Fruit fly (Drosophila melanogaster): Measurements from ENCODE around the gene Kcmf1.

The Kcmf1 gene

DNA sequence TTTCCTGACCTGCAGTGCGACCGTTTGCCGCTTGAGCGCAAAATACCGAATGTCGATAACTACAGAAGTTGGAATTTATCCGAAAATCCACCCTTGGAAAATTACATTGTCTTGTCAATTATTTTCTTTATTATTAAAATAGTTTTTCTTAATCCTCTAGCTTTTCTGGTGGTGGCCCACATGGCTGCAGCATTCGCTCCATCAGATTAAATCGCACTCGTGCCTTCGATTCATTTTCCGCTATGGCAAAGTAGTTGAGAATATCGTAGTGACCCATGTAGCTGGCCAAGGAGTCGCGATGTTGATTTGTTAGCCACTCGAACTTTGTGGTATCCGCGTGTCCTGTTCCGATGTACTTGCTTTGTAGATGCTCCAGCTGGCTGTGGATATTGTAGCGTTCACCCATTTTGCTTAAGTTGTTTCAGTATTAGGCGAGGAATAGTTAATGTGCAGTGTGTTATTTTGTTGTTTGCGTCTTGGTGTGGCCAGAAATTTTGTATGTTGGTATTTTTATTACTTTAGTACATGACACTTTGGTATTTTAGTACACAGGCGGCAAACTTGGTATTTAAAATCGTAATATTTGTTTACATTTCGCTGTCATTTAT lies at the start of gene Kcmf1, which contains the start of the genes Sf3b5 and CG11986:
Gene Kcmf1, minus strand, starts transcription at position 51 of the 608 bp plus-strand sequence.
Gene Sf3b5, minus strand, starts transcription at position 483 of the 608 bp plus-strand sequence.
Gene CG11986, plus strand, starts transcription at position 588 of the 608 bp plus-strand sequence.
- TF ChIP-seq CTCF (optimal IDR thresholded peaks at IDR 0.05) (no peak), CG8478 (optimal IDR thresholded peaks at IDR 0.05) (no peak)

DNA sequence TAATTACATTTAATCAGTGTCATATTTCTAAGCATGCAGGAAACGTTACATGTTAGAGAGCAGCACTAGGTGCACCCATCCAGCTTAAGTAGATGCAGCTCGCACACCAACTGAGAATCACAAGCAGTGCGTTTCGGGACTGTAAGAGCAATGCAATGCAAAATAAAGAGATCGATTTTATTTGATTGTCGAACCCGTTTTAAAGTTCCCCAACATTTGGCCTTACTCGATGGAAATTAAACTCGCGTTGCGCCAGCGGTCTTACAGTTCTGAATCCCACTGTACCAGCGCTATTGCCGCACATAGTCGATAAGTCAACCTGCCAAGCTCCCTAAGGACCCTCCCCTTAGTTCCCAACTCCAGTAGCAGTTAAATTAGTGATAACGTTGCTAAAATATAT lies 48.0 kb upstream of the Kcmf1 start:
- no peak for TF ChIP-seq CG8478 (optimal IDR thresholded peaks at IDR 0.05)

DNA sequence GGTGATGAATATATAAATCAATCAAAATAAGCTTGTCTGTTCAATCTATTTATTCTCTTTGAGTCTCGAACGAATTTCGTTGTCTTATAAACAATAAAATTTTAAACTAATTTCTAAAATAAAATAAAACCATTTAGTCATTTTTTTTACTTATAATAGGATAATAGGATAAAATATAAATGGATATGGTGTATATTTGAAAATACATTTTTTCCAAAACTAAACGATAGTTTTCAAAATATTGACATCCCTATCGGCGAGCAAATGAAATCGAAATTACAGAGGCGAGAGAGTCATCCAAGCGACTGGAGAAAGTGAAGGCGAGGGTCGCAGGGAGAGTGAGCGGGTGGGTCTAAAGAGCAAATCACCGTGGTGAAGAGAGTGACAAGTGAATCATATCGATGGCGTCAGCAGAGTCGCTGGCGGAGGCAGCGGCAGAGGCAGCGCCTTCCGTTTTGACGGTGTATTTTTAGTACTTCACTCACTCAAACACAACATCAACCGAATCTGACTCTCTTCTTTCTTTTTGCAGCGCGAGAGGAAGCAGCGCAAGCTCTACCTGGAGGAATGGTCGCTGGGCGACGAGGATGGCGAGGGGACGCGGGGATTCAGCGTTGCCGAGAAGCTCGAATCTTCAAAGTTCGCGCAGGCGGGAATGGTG lies 42.8 kb upstream of the Kcmf1 start:
- TF ChIP-seq CTCF (optimal IDR thresholded peaks at IDR 0.05) (no peak), CG8478 (optimal IDR thresholded peaks at IDR 0.05) (no peak)

DNA sequence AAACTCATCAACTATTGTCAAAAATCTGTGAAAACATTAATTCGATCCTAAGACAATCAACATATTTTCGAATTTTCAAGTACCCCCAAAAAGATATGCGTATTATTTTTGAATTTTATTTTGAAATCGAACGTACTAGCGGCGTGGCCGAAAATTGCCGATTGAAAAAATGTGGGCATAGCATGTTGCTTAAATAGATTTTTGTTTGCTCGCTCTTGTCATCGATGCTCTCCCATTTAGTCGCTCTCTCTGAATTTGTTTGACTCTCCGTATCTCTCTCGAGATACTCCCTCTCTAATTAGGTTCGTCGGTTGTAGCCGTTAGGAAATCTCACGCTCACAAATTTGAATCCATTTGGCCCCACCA lies 42.3 kb upstream of the Kcmf1 start:
- TF ChIP-seq CG8478 (optimal IDR thresholded peaks at IDR 0.05), result no peak
- no peak for TF ChIP-seq CTCF (optimal IDR thresholded peaks at IDR 0.05)

DNA sequence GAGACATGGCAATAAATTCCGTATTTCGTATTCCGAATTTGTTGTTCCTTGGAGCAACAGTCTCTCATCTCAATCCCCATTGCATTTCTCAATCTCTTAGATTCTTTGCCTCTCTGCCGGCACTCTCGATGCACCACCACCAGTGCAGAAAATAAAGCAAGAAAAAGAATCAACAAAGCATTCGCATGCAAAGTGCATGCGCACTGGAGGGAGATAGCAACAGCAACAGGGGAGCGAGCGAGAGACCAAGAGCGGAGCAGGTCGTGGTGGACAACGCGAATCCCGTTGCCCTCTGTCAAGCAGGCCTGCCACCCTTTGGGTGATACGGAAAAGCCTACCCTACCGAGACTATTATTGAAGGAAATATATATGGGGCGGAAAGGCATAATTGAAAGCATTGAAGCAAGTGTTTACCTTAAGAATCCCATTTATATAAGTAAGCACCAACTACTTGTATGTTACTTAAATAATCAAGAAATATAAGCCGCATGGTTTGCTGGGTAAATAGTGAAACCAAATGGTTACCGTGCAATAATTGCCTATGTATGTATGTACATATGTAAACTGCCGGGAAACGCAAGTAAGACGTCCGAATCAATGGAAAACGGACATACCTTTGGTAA lies 41.8 kb upstream of the Kcmf1 start:
- no peak for TF ChIP-seq CTCF (optimal IDR thresholded peaks at IDR 0.05)
- no peak for TF ChIP-seq CG8478 (optimal IDR thresholded peaks at IDR 0.05)

DNA sequence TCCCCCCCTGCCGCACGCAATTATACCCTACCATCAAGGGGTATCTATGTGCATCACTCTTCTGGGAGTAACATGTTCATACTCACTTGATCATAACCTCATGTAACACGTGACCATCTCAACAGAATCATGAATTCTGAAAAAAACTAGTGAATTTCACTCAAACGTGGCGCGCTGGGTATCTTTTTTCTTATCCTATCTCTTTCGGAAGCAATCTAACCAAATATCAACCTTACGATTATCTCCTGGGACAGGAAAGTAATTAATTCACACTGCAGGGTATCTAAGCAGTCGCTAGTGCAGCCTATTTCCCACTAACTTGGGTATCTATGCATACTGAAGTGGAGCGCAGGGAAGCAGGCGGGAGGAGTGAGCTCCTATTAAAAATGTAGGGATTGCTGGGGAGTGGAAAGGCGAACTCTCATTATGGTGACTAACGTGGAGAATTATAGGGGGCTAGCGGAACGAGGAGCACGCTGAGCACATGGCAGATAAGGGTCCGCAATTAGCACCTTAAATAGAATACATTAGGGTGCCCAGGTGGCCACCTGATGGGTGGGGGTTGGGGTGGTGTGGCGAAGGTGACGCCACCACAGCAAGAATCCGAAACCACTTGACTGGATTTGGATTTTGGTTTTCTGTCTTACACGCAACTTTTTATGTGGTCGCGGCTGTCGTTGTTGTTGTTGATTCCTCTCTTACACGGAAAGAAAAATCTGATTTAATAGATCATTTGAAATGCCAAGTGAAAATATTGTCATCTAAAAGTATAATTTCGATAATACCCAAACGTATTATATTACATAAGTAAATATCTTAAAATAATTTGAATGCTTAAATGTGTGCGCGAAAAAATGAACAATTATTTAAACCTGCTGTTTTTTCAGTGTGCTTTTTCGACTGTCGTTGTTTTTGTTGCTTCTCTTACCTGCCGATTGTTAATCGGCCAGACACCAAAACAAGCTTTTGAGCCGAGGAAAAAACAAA lies 40.7 kb upstream of the Kcmf1 start:
- TF ChIP-seq CG8478 (optimal IDR thresholded peaks at IDR 0.05) (no peak), CTCF (optimal IDR thresholded peaks at IDR 0.05) (no peak)

DNA sequence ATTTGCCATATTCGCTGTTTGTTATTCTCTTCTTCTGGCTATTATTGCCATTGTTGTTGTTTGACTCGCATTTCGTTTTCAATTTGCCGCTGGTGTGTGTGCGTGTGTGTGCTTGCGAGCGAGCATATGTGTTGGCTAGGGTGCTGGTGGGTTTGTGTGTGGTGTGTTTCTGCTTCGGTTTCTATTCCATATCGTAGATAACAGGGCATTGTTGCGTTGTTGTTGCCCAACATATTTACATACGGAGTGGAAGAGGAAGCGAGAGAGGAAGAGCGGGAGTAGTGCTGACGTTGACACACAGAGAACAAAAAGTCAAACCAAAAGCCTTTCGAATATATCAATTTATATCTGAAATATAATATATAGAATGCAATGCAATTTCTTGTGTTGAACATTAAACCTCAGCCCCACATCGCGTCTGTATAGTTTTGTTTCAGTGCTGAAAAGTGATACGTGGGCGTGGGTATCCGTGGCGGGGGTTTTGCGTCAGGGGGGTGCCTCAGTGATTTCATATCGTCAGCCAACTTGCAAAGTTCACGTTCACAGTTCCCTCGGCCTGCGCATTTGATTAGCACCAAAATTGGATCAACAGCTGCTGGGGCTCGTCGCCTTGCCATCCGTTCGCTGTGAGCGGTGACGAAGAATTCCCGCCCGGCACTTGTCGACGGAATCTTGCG lies 39.9 kb upstream of the Kcmf1 start:
- TF ChIP-seq CTCF (optimal IDR thresholded peaks at IDR 0.05), result no peak
- no peak for TF ChIP-seq CG8478 (optimal IDR thresholded peaks at IDR 0.05)

DNA sequence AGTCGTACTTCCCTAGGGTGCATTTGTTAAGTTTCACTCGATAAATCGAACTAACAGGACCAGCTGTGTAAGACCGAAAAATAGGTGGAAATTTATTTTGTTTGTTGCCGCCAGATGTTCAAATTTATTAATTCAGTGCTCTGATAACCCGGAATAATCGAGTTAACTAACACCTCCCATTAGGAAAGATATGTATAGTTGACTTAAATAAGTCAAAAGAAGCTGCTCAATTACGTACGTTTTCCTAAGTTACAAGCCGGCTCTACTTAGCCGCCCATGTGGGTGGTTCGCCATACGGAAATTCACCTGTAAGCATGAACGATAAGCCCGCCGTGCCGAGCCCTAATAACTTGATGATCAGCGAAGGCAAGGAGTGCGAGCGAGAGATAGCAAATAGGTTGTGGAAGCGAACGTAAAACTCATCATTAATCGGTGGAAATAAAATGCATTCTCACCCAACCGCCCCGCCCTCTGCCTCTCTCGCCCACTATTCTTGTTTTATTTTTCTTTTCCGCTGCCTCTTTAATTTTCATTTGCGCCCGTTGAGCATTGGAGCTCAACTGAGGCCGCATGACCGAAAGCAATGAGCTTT lies 39.2 kb upstream of the Kcmf1 start:
- TF ChIP-seq CTCF (optimal IDR thresholded peaks at IDR 0.05), result no peak

DNA sequence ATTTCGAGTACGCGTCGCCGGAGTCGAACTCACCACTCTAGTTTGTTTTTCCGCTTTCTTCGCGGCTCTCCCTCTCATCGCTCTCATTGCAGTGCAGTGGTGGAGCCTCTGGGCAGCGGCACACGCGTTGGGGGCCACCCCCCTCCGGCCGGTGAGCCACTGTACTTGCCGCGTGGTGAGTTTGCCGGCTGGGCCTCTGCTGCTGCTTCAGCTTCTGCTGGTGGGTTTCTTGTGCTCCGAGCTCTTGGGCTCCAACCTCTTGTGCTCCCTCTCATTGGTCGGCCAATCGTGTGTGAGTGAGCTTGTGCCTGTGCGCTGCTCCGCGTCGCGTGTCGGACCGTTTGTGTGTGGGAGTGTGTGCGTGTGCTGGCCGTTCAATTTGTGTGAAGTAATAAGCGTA lies 38.3 kb upstream of the Kcmf1 start:
- TF ChIP-seq CG8478 (optimal IDR thresholded peaks at IDR 0.05) (no peak), CTCF (optimal IDR thresholded peaks at IDR 0.05) (no peak)

DNA sequence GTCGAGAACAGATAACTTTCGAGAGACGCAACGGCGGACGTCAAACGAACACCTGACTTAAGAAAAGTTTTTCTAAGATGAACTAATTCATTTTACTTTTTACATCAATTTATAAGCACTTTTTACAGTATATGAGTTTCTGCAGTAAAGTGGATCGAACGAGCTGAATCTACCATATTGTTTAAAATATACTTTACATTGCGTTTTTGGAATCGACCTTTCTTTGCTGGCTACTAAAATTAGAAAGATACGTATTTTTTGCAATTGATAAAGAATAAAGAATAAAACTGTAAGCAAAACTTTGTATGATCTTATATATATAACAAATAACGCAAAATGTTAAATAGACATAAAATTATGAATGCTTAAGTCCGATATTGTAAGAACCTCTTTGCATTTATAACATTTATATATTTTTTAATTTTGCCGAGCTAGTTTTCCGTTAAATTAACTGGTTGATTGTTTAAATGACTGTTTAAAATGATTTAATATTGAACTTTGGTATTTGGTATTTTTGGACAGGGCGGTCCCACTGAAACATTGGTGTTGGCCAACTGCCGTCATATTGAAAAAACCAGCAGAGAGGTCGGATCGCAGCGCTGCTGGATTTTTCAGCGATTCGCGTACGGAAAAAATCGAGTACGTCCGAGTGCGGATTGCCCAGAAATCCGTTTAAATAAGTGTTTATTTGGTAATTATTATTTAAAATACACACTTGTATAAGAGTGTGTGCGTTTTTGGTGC lies 37.4 kb upstream of the Kcmf1 start, which contains the start of gene Kdm2:
Gene Kdm2, plus strand, starts transcription at position 559 of the 744 bp plus-strand sequence.
- TF ChIP-seq CG8478 (optimal IDR thresholded peaks at IDR 0.05) (no peak), CTCF (optimal IDR thresholded peaks at IDR 0.05) (no peak)

DNA sequence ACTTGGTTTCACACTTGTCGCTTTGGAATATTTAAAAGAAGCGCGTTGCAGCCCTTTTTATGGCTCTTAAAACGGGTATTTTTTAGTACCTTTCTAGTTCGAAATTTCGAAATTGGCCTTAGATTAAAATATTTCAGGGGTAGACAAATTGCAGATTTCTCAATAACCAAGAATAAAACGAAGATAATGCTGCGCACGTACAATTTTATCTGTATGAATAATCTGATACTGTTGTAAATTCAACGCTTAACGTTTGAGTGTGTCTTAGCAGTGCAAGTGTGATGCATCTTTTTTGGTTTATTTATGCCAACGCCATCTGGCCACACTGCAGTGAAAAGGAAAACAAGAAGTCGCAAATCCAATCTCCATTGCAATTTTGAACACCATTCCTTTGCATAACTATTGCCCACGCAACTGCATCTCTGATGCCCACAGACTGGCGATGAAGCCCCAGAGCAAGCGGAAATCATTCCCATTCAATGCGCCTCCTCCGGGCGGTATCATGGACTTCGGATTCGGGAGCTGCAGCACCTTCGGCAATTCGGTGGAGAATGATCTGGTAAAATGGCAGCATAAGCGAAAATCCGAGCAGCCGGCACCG lies 35.9 kb upstream of the Kcmf1 start, which contains the start of gene Nmdmc:
Gene Nmdmc, minus strand, starts transcription at position 37 of the 601 bp plus-strand sequence.
- no peak for TF ChIP-seq CG8478 (optimal IDR thresholded peaks at IDR 0.05)
- no peak for TF ChIP-seq CTCF (optimal IDR thresholded peaks at IDR 0.05)

DNA sequence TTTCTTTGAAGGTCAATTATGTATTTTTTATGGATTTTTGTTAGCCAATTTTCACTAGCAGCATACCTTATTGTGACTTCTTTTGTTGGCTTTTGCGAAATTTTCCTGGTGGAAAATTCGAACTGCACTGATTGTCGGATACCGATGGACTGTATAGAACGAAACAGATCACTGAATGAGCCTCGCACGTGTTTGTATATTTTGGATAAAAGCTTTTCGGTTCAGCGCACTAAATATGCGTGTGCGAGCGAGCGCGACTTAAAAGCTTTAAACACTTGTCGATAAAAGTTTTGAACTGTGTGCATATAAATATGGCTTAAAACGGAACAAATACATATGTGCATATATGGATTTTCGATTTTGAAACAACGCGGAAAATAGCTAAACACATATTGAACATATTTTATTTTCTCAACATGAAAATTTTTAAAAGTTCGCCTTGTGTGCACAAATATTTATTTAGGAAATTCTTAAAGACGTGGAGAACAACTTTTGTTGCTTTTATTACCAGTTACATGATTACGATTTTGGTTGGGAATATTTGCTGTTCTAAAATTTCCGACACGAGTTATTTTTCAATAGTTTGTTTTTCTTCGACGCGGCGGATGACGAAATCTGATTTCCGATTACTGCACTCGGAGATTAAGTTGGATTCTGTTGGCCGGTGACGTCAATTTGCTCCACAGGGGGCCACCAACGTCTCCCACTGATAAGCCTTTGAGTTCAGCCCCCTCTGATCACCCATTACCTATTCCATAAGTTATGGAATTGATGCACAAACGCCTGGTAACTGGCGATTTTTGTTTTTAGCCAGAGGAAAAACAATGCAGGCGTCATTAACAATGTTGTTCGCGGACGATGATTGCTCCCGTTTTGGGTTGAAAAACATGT lies 34.6 kb upstream of the Kcmf1 start:
- TF ChIP-seq CTCF (optimal IDR thresholded peaks at IDR 0.05) (no peak), CG8478 (optimal IDR thresholded peaks at IDR 0.05) (no peak)

All from S2 (cell line).